Fruit fly (Drosophila melanogaster): Measurements from ENCODE around the gene CG16782.

The CG16782 gene

DNA sequence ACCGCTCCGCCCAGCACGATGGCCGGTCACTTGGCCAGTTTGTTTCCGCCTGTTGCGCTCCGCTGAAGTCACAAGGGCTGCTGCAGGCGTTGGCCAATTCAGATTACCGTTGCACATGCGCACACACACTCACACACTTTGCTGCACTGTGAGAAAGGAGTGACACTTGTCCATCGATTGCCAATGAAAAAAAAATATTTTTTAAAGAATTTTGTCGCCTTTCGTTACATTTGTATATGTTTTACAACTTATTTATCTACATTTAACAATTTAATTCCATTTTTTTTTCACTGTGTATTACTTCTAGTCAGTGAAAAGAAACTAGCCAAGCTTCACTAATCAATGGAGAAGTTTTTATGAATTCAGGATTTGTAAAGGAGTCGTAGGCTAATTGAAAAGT is 16.0 kb upstream of the CG16782 start (continued):
- TF ChIP-seq CG10462 (GFP tag; optimal IDR thresholded peaks at IDR 0.05) (no peak), odd (GFP tag; optimal IDR thresholded peaks at IDR 0.05) (no peak), salm (tag; optimal IDR thresholded peaks at IDR 0.05) (no peak), CG15073 (GFP tag; optimal IDR thresholded peaks at IDR 0.05) (no peak), CG1024 (GFP tag; IDR thresholded peaks at IDR 0.05) (no peak), ac (GFP tag; optimal IDR thresholded peaks at IDR 0.05) (no peak), lilli (GFP tag; optimal IDR thresholded peaks at IDR 0.05) (peak; percentile 28), CG10366 (GFP tag; IDR thresholded peaks at IDR 0.05) (peak; percentile 44; the same call in 1 of the 2 replicates), gcm (GFP tag; optimal IDR thresholded peaks at IDR 0.05) (no peak), CG10147 (GFP tag; optimal IDR thresholded peaks at IDR 0.05) (no peak), maf-S (GFP tag; optimal IDR thresholded peaks at IDR 0.05) (peak; percentile 2), PHDP (tag; optimal IDR thresholded peaks at IDR 0.05) (peak; percentile 27), twi (tag; optimal IDR thresholded peaks at IDR 0.05) (no peak), grau (tag; optimal IDR thresholded peaks at IDR 0.05) (peak; percentile 34), Tbp (GFP tag; optimal IDR thresholded peaks at IDR 0.05) (no peak), tup (GFP tag; optimal IDR thresholded peaks at IDR 0.05) (no peak), CG6689 (GFP tag; IDR thresholded peaks at IDR 0.05) (peak; percentile 53; the same call in 1 of the 2 replicates), nerfin-1 (tag; optimal IDR thresholded peaks at IDR 0.05) (no peak), CG43689 (GFP tag; IDR thresholded peaks at IDR 0.05) (no peak), gce (GFP tag; IDR thresholded peaks at IDR 0.05) (no peak), tll (GFP tag; optimal IDR thresholded peaks at IDR 0.05) (no peak), pho (GFP tag; optimal IDR thresholded peaks at IDR 0.05) (no peak), esg (GFP tag; conservative IDR thresholded peaks at IDR 0.05) (no peak), CG34376 (GFP tag; optimal IDR thresholded peaks at IDR 0.05) (no peak), CG17385 (GFP tag; optimal IDR thresholded peaks at IDR 0.05) (peak; percentile 32), CG17802 (tag; optimal IDR thresholded peaks at IDR 0.05) (no peak), CG8924 (tag; optimal IDR thresholded peaks at IDR 0.05) (peak; percentile 37), CG1603 (tag; optimal IDR thresholded peaks at IDR 0.05) (peak; percentile 45), pnt (GFP tag; optimal IDR thresholded peaks at IDR 0.05) (no peak), gt (GFP tag; IDR thresholded peaks at IDR 0.05) (0 out of 2 replicates have a peak, but pooled peaks have one; percentile 20), CG32532 (GFP tag; IDR thresholded peaks at IDR 0.05) (no peak; the same call in 1 of the 2 replicates), dysf (GFP tag; IDR thresholded peaks at IDR 0.05) (no peak), CG6272 (GFP tag; IDR thresholded peaks at IDR 0.05) (no peak), dmrt99B (tag; optimal IDR thresholded peaks at IDR 0.05) (peak; percentile 57), Sox102F (GFP tag; optimal IDR thresholded peaks at IDR 0.05) (peak; percentile 69), lab (GFP tag; optimal IDR thresholded peaks at IDR 0.05) (peak; percentile 26), Sox100B (GFP tag; optimal IDR thresholded peaks at IDR 0.05) (peak; percentile 36), Lhr (GFP tag; optimal IDR thresholded peaks at IDR 0.05) (no peak), unc-4 (GFP tag; IDR thresholded peaks at IDR 0.05; ENCODE audit: partially characterized antibody) (no peak), CG16813 (GFP tag; IDR thresholded peaks at IDR 0.05; ENCODE audit: partially characterized antibody) (no peak), emc (GFP tag; optimal IDR thresholded peaks at IDR 0.05) (no peak), chinmo (GFP tag; IDR thresholded peaks at IDR 0.05; ENCODE audit: partially characterized antibody) (no peak), Ptx1 (GFP tag; IDR thresholded peaks at IDR 0.05) (peak; percentile 42), CG14014 (GFP tag; IDR thresholded peaks at IDR 0.05) (0 out of 2 replicates have a peak, but pooled peaks have one; percentile 26), TFAM (GFP tag; optimal IDR thresholded peaks at IDR 0.05) (no peak), Fer3 (tag; optimal IDR thresholded peaks at IDR 0.05) (peak; percentile 8), CG1233 (GFP tag; optimal IDR thresholded peaks at IDR 0.05) (no peak), Camta (GFP tag; optimal IDR thresholded peaks at IDR 0.05) (peak; percentile 28), rib (GFP tag; IDR thresholded peaks at IDR 0.05) (no peak), CG16779 (GFP tag; IDR thresholded peaks at IDR 0.05) (no peak), en (GFP tag; optimal IDR thresholded peaks at IDR 0.05) (no peak)
